Worm (Caenorhabditis elegans) whole organism, midembryonic: ENCODE measurements around the gene riok-3.

Experiments
- T22C8.4 ChIP-seq: fragments of 200-800 bp; sonication (Bioruptor generic); IDR thresholded peaks from 2 replicates; pipeline ENCODE4 v1.3.6; 2022; ENCODE audit warnings: missing genetic modification characterization, missing compliant biosample characterization
- cog-1 ChIP-seq: sonication (generic microtip); optimal IDR thresholded peaks from 2 replicates; lab custom pipeline; 2016; ENCODE audit warnings: missing genetic modification characterization, missing compliant biosample characterization
- flt-1 ChIP-seq: fragments of 200-800 bp; sonication (Bioruptor generic); IDR thresholded peaks from 2 replicates; pipeline ENCODE4 v1.3.6; 2022; ENCODE audit warnings: missing genetic modification characterization, missing compliant biosample characterization
- tab-1 ChIP-seq: fragments of 200-800 bp; sonication (Bioruptor generic); IDR thresholded peaks from 2 replicates; pipeline ENCODE4 v1.3.6; 2022; ENCODE audit warnings: missing genetic modification characterization, missing compliant biosample characterization
- ztf-23 ChIP-seq: fragments of 200-800 bp; sonication (Bioruptor generic); IDR thresholded peaks from 2 replicates; pipeline ENCODE4 v1.3.6; 2022; ENCODE audit warnings: missing genetic modification reagents, missing genetic modification characterization, missing compliant biosample characterization
- ztf-29 ChIP-seq: fragments of 200-800 bp; sonication (Bioruptor generic); IDR thresholded peaks from 2 replicates; pipeline ENCODE4 v1.3.6; 2022; ENCODE audit warnings: missing genetic modification reagents, missing genetic modification characterization, missing compliant biosample characterization

DNA sequence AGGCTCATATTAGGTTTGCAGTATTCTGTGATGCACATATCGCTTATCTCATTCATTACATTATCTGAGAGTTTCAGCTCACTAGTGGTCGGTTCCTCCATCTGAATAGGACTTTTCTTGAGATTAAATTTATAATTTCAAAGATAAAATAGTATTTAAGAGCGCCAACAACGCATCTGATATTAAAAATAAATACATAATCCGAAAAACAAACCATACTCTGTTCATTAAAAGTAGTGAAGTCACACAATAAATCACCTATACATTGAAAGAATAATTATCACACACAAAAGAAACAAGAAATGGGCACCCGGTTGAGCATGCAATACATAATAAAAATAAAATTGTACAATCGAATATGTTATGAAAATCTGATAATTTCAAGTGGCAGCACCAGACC lies 47.4 kb downstream of the riok-3 start, which contains the start of gene vps-53:
- TF ChIP-seq flt-1 (GFP tag; lab: Robert Waterston, UW) = no peak
- TF ChIP-seq ztf-29 (GFP tag; lab: Robert Waterston, UW) = no peak
- TF ChIP-seq ztf-23 = no peak
- TF ChIP-seq cog-1 (tag; lab: Kevin White, UChicago) = no peak
- TF ChIP-seq T22C8.4 (GFP tag; lab: Robert Waterston, UW) = no peak
- no peak for TF ChIP-seq tab-1 (GFP tag; lab: Robert Waterston, UW)
